Worm (Caenorhabditis elegans) whole organism, L1 larva: Measurements from ENCODE around the gene F41E6.17.

Source experiments
- C04F5.9 ChIP-seq: sonication (generic microtip); optimal IDR thresholded peaks from 2 replicates; lab custom pipeline; 2016; ENCODE audit warnings: missing genetic modification characterization, missing compliant biosample characterization
- C34B4.2 ChIP-seq: sonication (generic microtip); optimal IDR thresholded peaks from 2 replicates; lab custom pipeline; 2017; ENCODE audit warnings: mild to moderate bottlenecking, missing genetic modification characterization, missing compliant biosample characterization
- aha-1 ChIP-seq: fragments of 150-350 bp; optimal IDR thresholded peaks from 2 replicates; lab custom pipeline; 2014; ENCODE audit warnings: missing biosample characterization, missing genetic modification characterization
- alr-1 ChIP-seq: fragments of 200-800 bp; sonication (Bioruptor generic); optimal IDR thresholded peaks from 2 replicates; lab custom pipeline; 2018; ENCODE audit warnings: borderline replicate concordance, mild to moderate bottlenecking, missing genetic modification characterization, missing compliant biosample characterization
- ama-1 ChIP-seq: fragments of 150-350 bp; optimal IDR thresholded peaks from 2 replicates; lab custom pipeline; 2014
- blmp-1 ChIP-seq: fragments of 150-350 bp; optimal IDR thresholded peaks from 2 replicates; lab custom pipeline; 2014; ENCODE audit warnings: missing biosample characterization, missing genetic modification characterization
- ceh-8 ChIP-seq: fragments of 200-800 bp; sonication (Bioruptor generic); optimal IDR thresholded peaks from 2 replicates; lab custom pipeline; 2018; ENCODE audit warnings: mild to moderate bottlenecking, missing genetic modification characterization, moderate library complexity, missing compliant biosample characterization
- ceh-88 ChIP-seq: fragments of 200-800 bp; sonication (Bioruptor generic); IDR thresholded peaks from 2 replicates; pipeline ENCODE4 v1.3.6; 2022; ENCODE audit warnings: missing genetic modification characterization, missing compliant biosample characterization
- ceh-90 ChIP-seq: sonication (generic microtip); optimal IDR thresholded peaks from 2 replicates; lab custom pipeline; 2016; ENCODE audit warnings: missing genetic modification characterization, missing compliant biosample characterization
- ces-1 ChIP-seq: fragments of 150-350 bp; optimal IDR thresholded peaks from 2 replicates; lab custom pipeline; 2014; ENCODE audit warnings: missing biosample characterization, missing genetic modification reagents, missing genetic modification characterization
- dsc-1 ChIP-seq: sonication (generic microtip); optimal IDR thresholded peaks from 2 replicates; lab custom pipeline; 2016; ENCODE audit warnings: mild to moderate bottlenecking, missing genetic modification characterization, missing compliant biosample characterization
- efl-1 ChIP-seq, 4 experiments: fragments of 150-350 bp; optimal IDR thresholded peaks in 3 of 4; peaks in 1 of 4; 1 replicate in 1 of 4; 2 replicates in 3 of 4; lab custom pipeline; 2014; ENCODE audit warnings: missing biosample characterization in 2 of 4, missing genetic modification characterization in 2 of 4, missing genetic modification reagents in 2 of 4
- efl-3 ChIP-seq: fragments of 200-800 bp; sonication (Bioruptor generic); optimal IDR thresholded peaks from 2 replicates; lab custom pipeline; 2018; ENCODE audit warnings: mild to moderate bottlenecking, missing genetic modification characterization, missing compliant biosample characterization
- egl-27 ChIP-seq, 2 experiments: fragments of 150-350 bp in 1 of 2; sonication (generic microtip); optimal IDR thresholded peaks; 3 replicates each; lab custom pipeline; 2017 to 2018; ENCODE audit warnings: missing biosample characterization in 2 of 2, missing genetic modification characterization in 2 of 2, missing genetic modification reagents in 2 of 2
- elt-2 ChIP-seq: sonication (generic microtip); optimal IDR thresholded peaks from 2 replicates; lab custom pipeline; 2016; ENCODE audit warnings: missing genetic modification characterization, mild to moderate bottlenecking, inconsistent platforms, missing compliant biosample characterization, missing genetic modification reagents
- elt-3 ChIP-seq, 6 experiments: fragments of 150-350 bp in 1 of 6; sonication (generic microtip); optimal IDR thresholded peaks; 2 replicates each; lab custom pipeline; 2017 to 2018; ENCODE audit warnings: missing biosample characterization in 6 of 6, missing genetic modification characterization in 6 of 6, inconsistent platforms in 1 of 6
- fkh-4 ChIP-seq: sonication (generic microtip); optimal IDR thresholded peaks from 2 replicates; lab custom pipeline; 2016; ENCODE audit warnings: missing compliant biosample characterization, missing genetic modification characterization, borderline replicate concordance
- grh-1 ChIP-seq: fragments of 200-800 bp; sonication (Bioruptor generic); IDR thresholded peaks from 2 replicates; pipeline ENCODE4 v1.3.6; 2022; ENCODE audit warnings: missing genetic modification reagents, missing genetic modification characterization, missing compliant biosample characterization
- hpl-2 ChIP-seq: fragments of 150-350 bp; optimal IDR thresholded peaks from 2 replicates; lab custom pipeline; 2014; ENCODE audit warnings: missing biosample characterization, missing genetic modification reagents, missing genetic modification characterization
- irx-1 ChIP-seq: sonication (generic microtip); optimal IDR thresholded peaks from 2 replicates; lab custom pipeline; 2016; ENCODE audit warnings: missing genetic modification characterization, missing compliant biosample characterization
- jun-1 ChIP-seq: fragments of 150-350 bp; optimal IDR thresholded peaks from 2 replicates; lab custom pipeline; 2014; ENCODE audit warnings: missing biosample characterization, missing genetic modification reagents, missing genetic modification characterization
- lin-14 ChIP-seq: fragments of 200-800 bp; sonication (Bioruptor generic); optimal IDR thresholded peaks from 2 replicates; lab custom pipeline; 2018; ENCODE audit warnings: mild to moderate bottlenecking, missing genetic modification characterization, moderate library complexity, missing compliant biosample characterization
- lin-15B ChIP-seq: fragments of 150-350 bp; sonication (generic microtip); optimal IDR thresholded peaks from 3 replicates; lab custom pipeline; 2014; ENCODE audit warnings: missing biosample characterization, missing genetic modification characterization
- lsy-2 ChIP-seq, 2 experiments: fragments of 150-350 bp; optimal IDR thresholded peaks; 2 replicates each; lab custom pipeline; 2014; ENCODE audit warnings: missing biosample characterization in 2 of 2, missing genetic modification characterization in 2 of 2
- mab-9 ChIP-seq: fragments of 200-800 bp; sonication (Bioruptor generic); IDR thresholded peaks from 2 replicates; pipeline ENCODE4 v1.3.6; 2022; ENCODE audit warnings: missing genetic modification reagents, missing genetic modification characterization, missing compliant biosample characterization
- mdl-1 ChIP-seq, 2 experiments: fragments of 150-350 bp; optimal IDR thresholded peaks; 2 replicates each; lab custom pipeline; 2014 to 2017; ENCODE audit warnings: missing biosample characterization in 2 of 2, missing genetic modification characterization in 2 of 2, inconsistent platforms in 1 of 2
- mef-2 ChIP-seq: fragments of 150-350 bp; optimal IDR thresholded peaks from 2 replicates; lab custom pipeline; 2014; ENCODE audit warnings: missing biosample characterization, missing genetic modification characterization
- mep-1 ChIP-seq: fragments of 150-350 bp; optimal IDR thresholded peaks from 2 replicates; lab custom pipeline; 2014; ENCODE audit warnings: missing biosample characterization, missing genetic modification characterization
- nhr-12 ChIP-seq: sonication (generic microtip); optimal IDR thresholded peaks from 2 replicates; lab custom pipeline; 2017; ENCODE audit warnings: missing biosample characterization, missing genetic modification characterization
- nhr-19 ChIP-seq: fragments of 200-800 bp; sonication (Bioruptor generic); conservative IDR thresholded peaks from 2 replicates; pipeline ENCODE4 v1.3.6; 2022; ENCODE audit warnings: missing genetic modification characterization, missing compliant biosample characterization
- nhr-20 ChIP-seq: sonication (generic microtip); optimal IDR thresholded peaks from 2 replicates; lab custom pipeline; 2016; ENCODE audit warnings: mild to moderate bottlenecking, missing genetic modification characterization, missing compliant biosample characterization
- nhr-28 ChIP-seq: fragments of 150-350 bp; optimal IDR thresholded peaks from 2 replicates; lab custom pipeline; 2014; ENCODE audit warnings: missing biosample characterization, missing genetic modification characterization
- nhr-71 ChIP-seq: sonication (generic microtip); optimal IDR thresholded peaks from 2 replicates; lab custom pipeline; 2016; ENCODE audit warnings: mild to moderate bottlenecking, missing genetic modification characterization, moderate library complexity, missing compliant biosample characterization
- nhr-84 ChIP-seq: sonication (generic microtip); optimal IDR thresholded peaks from 2 replicates; lab custom pipeline; 2017; ENCODE audit warnings: missing biosample characterization, missing genetic modification characterization
- nhr-85 ChIP-seq: sonication (generic microtip); peaks from one replicate; lab custom pipeline; 2016; ENCODE audit warnings: missing genetic modification characterization, inconsistent platforms, missing compliant biosample characterization
- nhr-90 ChIP-seq: sonication (generic microtip); optimal IDR thresholded peaks from 2 replicates; lab custom pipeline; 2016; ENCODE audit warnings: mild to moderate bottlenecking, missing genetic modification characterization, missing compliant biosample characterization; ENCODE audit not compliant: poor library complexity
- pag-3 ChIP-seq: sonication (generic microtip); optimal IDR thresholded peaks from 2 replicates; lab custom pipeline; 2017; ENCODE audit warnings: missing genetic modification characterization, mild to moderate bottlenecking, missing compliant biosample characterization, antibody characterized with exemption, borderline replicate concordance; ENCODE audit not compliant: insufficient read depth
- pax-3 ChIP-seq: fragments of 200-800 bp; sonication (Bioruptor generic); optimal IDR thresholded peaks from 2 replicates; lab custom pipeline; 2018; ENCODE audit warnings: mild to moderate bottlenecking, missing genetic modification characterization, moderate library complexity, missing compliant biosample characterization
- pqm-1 ChIP-seq: sonication (generic microtip); optimal IDR thresholded peaks from 3 replicates; lab custom pipeline; 2017; ENCODE audit warnings: missing biosample characterization, missing genetic modification characterization
- rnt-1 ChIP-seq: sonication (generic microtip); optimal IDR thresholded peaks from 2 replicates; lab custom pipeline; 2016; ENCODE audit warnings: mild to moderate bottlenecking, missing genetic modification characterization, moderate library complexity, missing compliant biosample characterization
- skn-1 ChIP-seq: fragments of 150-350 bp; optimal IDR thresholded peaks from 2 replicates; lab custom pipeline; 2014; ENCODE audit warnings: missing biosample characterization, missing genetic modification characterization
- snpc-4 ChIP-seq: fragments of 150-350 bp; optimal IDR thresholded peaks from 2 replicates; lab custom pipeline; 2014; ENCODE audit warnings: missing biosample characterization, missing genetic modification characterization
- snu-23 ChIP-seq: sonication (generic microtip); optimal IDR thresholded peaks from 2 replicates; lab custom pipeline; 2016; ENCODE audit warnings: missing genetic modification characterization, missing compliant biosample characterization
- sup-37 ChIP-seq: fragments of 200-800 bp; sonication (Bioruptor generic); optimal IDR thresholded peaks from 2 replicates; lab custom pipeline; 2018; ENCODE audit warnings: mild to moderate bottlenecking, missing genetic modification characterization, missing compliant biosample characterization
- tlp-1 ChIP-seq: fragments of 150-350 bp; optimal IDR thresholded peaks from 2 replicates; lab custom pipeline; 2014; ENCODE audit warnings: missing biosample characterization, missing genetic modification characterization
- unc-130 ChIP-seq: fragments of 150-350 bp; optimal IDR thresholded peaks from 2 replicates; lab custom pipeline; 2017; ENCODE audit warnings: missing biosample characterization, missing genetic modification characterization, inconsistent platforms
- unc-86 ChIP-seq: sonication (generic microtip); optimal IDR thresholded peaks from 2 replicates; lab custom pipeline; 2016; ENCODE audit warnings: missing genetic modification characterization, missing compliant biosample characterization
- ztf-11 ChIP-seq, 2 experiments: sonication (generic microtip); optimal IDR thresholded peaks; 2 replicates each; lab custom pipeline; 2016 to 2017; ENCODE audit warnings: missing genetic modification characterization in 2 of 2, missing biosample characterization in 1 of 2, missing compliant biosample characterization in 1 of 2

Gene F41E6.17

DNA sequence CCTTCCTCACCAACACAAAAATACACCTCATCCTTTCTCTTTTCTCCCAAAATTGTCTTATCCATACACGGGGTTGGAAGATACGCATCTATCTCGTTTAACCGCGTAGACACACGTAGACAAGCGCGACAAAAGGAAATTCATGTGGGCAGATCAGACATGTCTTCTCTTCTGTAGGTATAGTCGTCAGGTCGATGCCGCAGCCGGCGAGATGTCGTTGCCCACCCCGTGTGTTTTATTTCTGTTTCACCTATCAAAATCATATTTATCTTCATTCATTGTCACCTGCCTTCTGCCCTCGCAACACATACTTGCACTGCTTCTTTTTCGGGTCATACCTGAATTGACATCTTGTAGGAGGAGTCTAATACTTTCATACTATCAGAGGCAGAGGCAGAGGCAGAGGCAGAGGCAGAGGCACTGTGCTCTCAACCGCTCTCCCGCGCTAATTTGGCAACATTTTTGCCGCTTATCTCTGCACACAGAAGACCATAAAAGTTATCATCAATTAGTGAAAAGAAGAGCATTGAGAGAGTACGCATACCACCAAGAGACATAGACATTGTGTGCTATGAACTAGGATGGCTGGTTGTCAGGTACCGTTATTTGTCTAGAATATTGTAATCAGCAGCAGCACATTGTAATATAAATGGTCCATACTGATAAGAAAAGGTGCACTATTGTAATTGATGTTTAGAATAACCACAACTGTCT, 37.5 kb downstream of the F41E6.17 start:
- TF ChIP-seq C34B4.2 (tag; lab: Kevin White, UChicago), result no peak
- TF ChIP-seq blmp-1 (tag; lab: Kevin White, UChicago), result peak; percentile 93
- TF ChIP-seq mab-9 (GFP tag; lab: Robert Waterston, UW), result no peak
- TF ChIP-seq rnt-1 (tag; lab: Kevin White, UChicago), result peak; percentile 22
- no peak for TF ChIP-seq sup-37 (GFP tag; lab: Kevin White, UChicago)
- TF ChIP-seq hpl-2, result no peak
- TF ChIP-seq dsc-1 (tag; lab: Kevin White, UChicago), result no peak
- no peak for TF ChIP-seq mef-2 (tag; lab: Kevin White, UChicago)
- 0 out of 2 replicates have a peak, but pooled peaks have one; percentile 14 for TF ChIP-seq nhr-19 (GFP tag; lab: Robert Waterston, UW)
- no peak for TF ChIP-seq skn-1 (tag; lab: Kevin White, UChicago)
- no peak for TF ChIP-seq unc-86 (tag; lab: Kevin White, UChicago)
- no peak for TF ChIP-seq aha-1 (tag; lab: Kevin White, UChicago)
- no peak for TF ChIP-seq C04F5.9
- TF ChIP-seq ztf-11 (tag; optimal IDR thresholded peaks at IDR 0.05; lab: Kevin White, UChicago), result no peak
- TF ChIP-seq pag-3 (tag; lab: Kevin White, UChicago), result no peak
- no peak for TF ChIP-seq nhr-28
- no peak for TF ChIP-seq lin-15B (tag; lab: Kevin White, UChicago)
- peak in 1 of 2 experiments; percentile 21 for TF ChIP-seq mdl-1 (tag; optimal IDR thresholded peaks at IDR 0.05; lab: Kevin White, UChicago)
- TF ChIP-seq efl-3 (GFP tag; lab: Kevin White, UChicago), result no peak
- no peak for TF ChIP-seq nhr-12
- TF ChIP-seq unc-130 (tag; lab: Kevin White, UChicago), result peak; percentile 11
- TF ChIP-seq tlp-1 (tag; lab: Kevin White, UChicago), result no peak
- TF ChIP-seq elt-3 (tag; optimal IDR thresholded peaks at IDR 0.05; lab: Kevin White, UChicago), result peak in 3 of 6 experiments; percentile 24 to 61 (median 25)
- TF ChIP-seq ces-1, result no peak
- TF ChIP-seq fkh-4, result no peak
- TF ChIP-seq grh-1 (GFP tag; lab: Robert Waterston, UW), result no peak
- peak; percentile 19 for TF ChIP-seq mep-1 (tag; lab: Kevin White, UChicago)
- TF ChIP-seq nhr-90 (tag; lab: Kevin White, UChicago), result peak; percentile 28
- no peak for TF ChIP-seq ama-1 (lab: Kevin White, UChicago)
- TF ChIP-seq nhr-84 (tag; lab: Kevin White, UChicago), result no peak
- peak; percentile 23 for TF ChIP-seq jun-1 (tag; lab: Kevin White, UChicago)
- no peak for TF ChIP-seq ceh-88
- peak; percentile 52 for TF ChIP-seq pqm-1 (tag; lab: Kevin White, UChicago)
- TF ChIP-seq elt-2, result peak; percentile 91
- TF ChIP-seq egl-27 (tag; optimal IDR thresholded peaks at IDR 0.05; lab: Kevin White, UChicago), result no peak
- TF ChIP-seq lsy-2 (tag; optimal IDR thresholded peaks at IDR 0.05; lab: Kevin White, UChicago), result peak in 1 of 2 experiments; percentile 17
- peak; percentile 40 for TF ChIP-seq nhr-71 (tag; lab: Kevin White, UChicago)
- TF ChIP-seq nhr-20 (tag; lab: Kevin White, UChicago), result peak; percentile 51
- TF ChIP-seq efl-1 (optimal IDR thresholded peaks at IDR 0.05; lab: Kevin White, UChicago), result no peak
- TF ChIP-seq efl-1 (GFP tag; optimal IDR thresholded peaks at IDR 0.05 in 1 of 2; lab: Kevin White, UChicago), result peak in 1 of 2 experiments; percentile 89
- peak; percentile 67 for TF ChIP-seq lin-14 (GFP tag; lab: Kevin White, UChicago)
- no peak for TF ChIP-seq ceh-8 (GFP tag; lab: Kevin White, UChicago)
- no peak for TF ChIP-seq pax-3 (tag; lab: Kevin White, UChicago)
- no peak for TF ChIP-seq alr-1
- TF ChIP-seq snpc-4 (tag; lab: Kevin White, UChicago), result no peak
- peak; percentile 54 for TF ChIP-seq snu-23 (GFP tag; lab: Kevin White, UChicago)
- peak; percentile 88 for TF ChIP-seq nhr-85
- no peak for TF ChIP-seq ceh-90 (tag; lab: Kevin White, UChicago)
- TF ChIP-seq irx-1, result peak; percentile 66
